Worm (Caenorhabditis elegans) whole organism, L3 larva: Measurements from ENCODE around the gene scd-2.

Experiments
- elt-1 ChIP-seq: fragments of 150-350 bp; optimal IDR thresholded peaks from 2 replicates; lab custom pipeline; 2014; ENCODE audit warnings: missing biosample characterization, missing genetic modification characterization
- ztf-11 ChIP-seq: fragments of 150-350 bp; optimal IDR thresholded peaks from 2 replicates; lab custom pipeline; 2014; ENCODE audit warnings: missing biosample characterization, missing genetic modification characterization

- TF ChIP-seq ztf-11 (tag; lab: Kevin White, UChicago) = no peak
- TF ChIP-seq elt-1 (tag; lab: Kevin White, UChicago) = no peak
These were observed 29.5 kb downstream of the scd-2 start for ce11 chrV:6662505-6662904.
